Fruit fly (Drosophila melanogaster) whole organism, embryonic: ENCODE data around the gene E23.
A peak's percentile ranks its signal among the peaks of the same experiment; 100 is the strongest.

Experiments
- CG10274 ChIP-seq: fragments of 200-800 bp; sonication (Bioruptor generic); optimal IDR thresholded peaks from 3 replicates; lab custom pipeline; 2017; ENCODE audit warnings: missing biosample characterization, mild to moderate bottlenecking, missing genetic modification characterization
- CG10543 ChIP-seq: fragments of 200-800 bp; sonication (Bioruptor generic); optimal IDR thresholded peaks from 3 replicates; lab custom pipeline; 2017; ENCODE audit warnings: missing biosample characterization, mild to moderate bottlenecking, missing genetic modification characterization, moderate library complexity
- CG11085 ChIP-seq: fragments of 200-800 bp; sonication (Bioruptor generic); IDR thresholded peaks from 2 replicates; pipeline ENCODE4 v1.3.6; 2022; ENCODE audit warnings: missing biosample characterization, missing genetic modification characterization
- CG12219 ChIP-seq: fragments of 200-800 bp; sonication (Bioruptor generic); optimal IDR thresholded peaks from 3 replicates; lab custom pipeline; 2018; ENCODE audit warnings: missing biosample characterization, mild to moderate bottlenecking, missing genetic modification characterization
- CG12299 ChIP-seq: fragments of 200-800 bp; sonication (Bioruptor generic); optimal IDR thresholded peaks from 2 replicates; lab custom pipeline; 2018; ENCODE audit warnings: missing biosample characterization, mild to moderate bottlenecking, missing genetic modification characterization
- CG12659 ChIP-seq: fragments of 200-800 bp; sonication (Bioruptor generic); optimal IDR thresholded peaks from 3 replicates; lab custom pipeline; 2017; ENCODE audit warnings: mild to moderate bottlenecking, missing biosample characterization, missing genetic modification reagents, missing genetic modification characterization
- CG13287 ChIP-seq: fragments of 200-800 bp; sonication (Bioruptor generic); IDR thresholded peaks from 2 replicates; pipeline ENCODE4 v1.3.6; 2022; ENCODE audit warnings: missing biosample characterization, missing genetic modification characterization; ENCODE audit not compliant: partially characterized antibody
- CG13296 ChIP-seq: fragments of 200-800 bp; sonication (Bioruptor generic); optimal IDR thresholded peaks from 3 replicates; lab custom pipeline; 2018; ENCODE audit warnings: missing biosample characterization, mild to moderate bottlenecking, missing genetic modification characterization
- CG15073 ChIP-seq: fragments of 200-800 bp; sonication (Bioruptor generic); optimal IDR thresholded peaks from 2 replicates; lab custom pipeline; 2016; ENCODE audit warnings: missing biosample characterization, missing genetic modification characterization
- CG15514 ChIP-seq: fragments of 200-800 bp; sonication (Bioruptor generic); optimal IDR thresholded peaks from 3 replicates; lab custom pipeline; 2017; ENCODE audit warnings: missing biosample characterization, missing genetic modification characterization, mild to moderate bottlenecking, moderate library complexity, missing genetic modification reagents
- CG1603 ChIP-seq: fragments of 200-800 bp; sonication (Bioruptor generic); optimal IDR thresholded peaks from 2 replicates; lab custom pipeline; 2019; ENCODE audit warnings: missing biosample characterization, mild to moderate bottlenecking, missing genetic modification characterization, moderate library complexity
- CG17568 ChIP-seq: fragments of 200-800 bp; sonication (Bioruptor generic); optimal IDR thresholded peaks from 2 replicates; lab custom pipeline; 2018; ENCODE audit warnings: missing biosample characterization, mild to moderate bottlenecking, missing genetic modification characterization, moderate library complexity
- CG1792 ChIP-seq: fragments of 200-800 bp; sonication (Bioruptor generic); optimal IDR thresholded peaks from 2 replicates; lab custom pipeline; 2016; ENCODE audit warnings: missing biosample characterization, missing genetic modification characterization
- CG18262 ChIP-seq: fragments of 200-800 bp; optimal IDR thresholded peaks from 3 replicates; lab custom pipeline; 2019; ENCODE audit warnings: missing biosample characterization, mild to moderate bottlenecking, missing genetic modification characterization, moderate library complexity
- CG30403 ChIP-seq: fragments of 200-800 bp; sonication (Bioruptor generic); optimal IDR thresholded peaks from 3 replicates; lab custom pipeline; 2016; ENCODE audit warnings: missing biosample characterization, missing genetic modification characterization
- CG31365 ChIP-seq: fragments of 200-800 bp; sonication (Bioruptor generic); optimal IDR thresholded peaks from 2 replicates; lab custom pipeline; 2018; ENCODE audit warnings: missing biosample characterization, mild to moderate bottlenecking, missing genetic modification characterization
- CG9215 ChIP-seq: fragments of 200-800 bp; sonication (Bioruptor generic); IDR thresholded peaks from 2 replicates; pipeline ENCODE4 v1.3.6; 2022; ENCODE audit warnings: missing biosample characterization, missing genetic modification characterization
- CG9727 ChIP-seq: fragments of 200-800 bp; sonication (Bioruptor generic); optimal IDR thresholded peaks from 3 replicates; lab custom pipeline; 2017; ENCODE audit warnings: missing biosample characterization, mild to moderate bottlenecking, missing genetic modification characterization
- Dek ChIP-seq: fragments of 200-800 bp; sonication (Bioruptor generic); optimal IDR thresholded peaks from 3 replicates; lab custom pipeline; 2019; ENCODE audit warnings: missing biosample characterization, mild to moderate bottlenecking, missing genetic modification characterization, moderate library complexity
- Dref ChIP-seq: fragments of 200-800 bp; sonication (Bioruptor generic); IDR thresholded peaks from 2 replicates; pipeline ENCODE4 v1.3.6; 2022; ENCODE audit warnings: missing biosample characterization, missing genetic modification characterization
- Drgx ChIP-seq: fragments of 200-800 bp; sonication (Bioruptor generic); IDR thresholded peaks from 2 replicates; pipeline ENCODE4 v1.3.6; 2022; ENCODE audit warnings: missing biosample characterization, missing genetic modification characterization
- E2f1 ChIP-seq: fragments of 200-800 bp; sonication (Bioruptor generic); IDR thresholded peaks from 2 replicates; pipeline ENCODE4 v1.3.6; 2022; ENCODE audit warnings: missing biosample characterization, missing genetic modification characterization
- Elba2 ChIP-seq: fragments of 200-800 bp; sonication (Bioruptor generic); optimal IDR thresholded peaks from 3 replicates; lab custom pipeline; 2016; ENCODE audit warnings: missing biosample characterization, missing genetic modification characterization
- Fer1 ChIP-seq: fragments of 200-800 bp; sonication (Bioruptor generic); optimal IDR thresholded peaks from 2 replicates; lab custom pipeline; 2017; ENCODE audit warnings: missing biosample characterization, mild to moderate bottlenecking, missing genetic modification characterization
- Hr78 ChIP-seq, 2 experiments: fragments of 200-800 bp in 1 of 2; fragments of >200 bp in 1 of 2; sonication (Bioruptor generic) in 1 of 2; optimal IDR thresholded peaks; 2 replicates each; lab custom pipeline; 2017 to 2019; ENCODE audit warnings: missing biosample characterization in 2 of 2, missing genetic modification characterization in 2 of 2, mild to moderate bottlenecking in 1 of 2, moderate library complexity in 1 of 2
- Lim3 ChIP-seq: fragments of 200-800 bp; sonication (Bioruptor generic); IDR thresholded peaks from 2 replicates; pipeline ENCODE4 v1.3.6; 2022; ENCODE audit warnings: missing biosample characterization, missing genetic modification characterization
- Meics ChIP-seq: fragments of 200-800 bp; sonication (Bioruptor generic); optimal IDR thresholded peaks from 2 replicates; lab custom pipeline; 2017; ENCODE audit warnings: missing biosample characterization, mild to moderate bottlenecking, missing genetic modification characterization
- Neu2 ChIP-seq: fragments of 200-800 bp; sonication (Bioruptor generic); optimal IDR thresholded peaks from 3 replicates; lab custom pipeline; 2016; ENCODE audit warnings: missing biosample characterization, missing genetic modification characterization, borderline replicate concordance
- Nf-YC ChIP-seq: fragments of 200-800 bp; optimal IDR thresholded peaks from 3 replicates; lab custom pipeline; 2019; ENCODE audit warnings: missing biosample characterization, mild to moderate bottlenecking, missing genetic modification characterization, moderate library complexity
- Side ChIP-seq: fragments of 200-800 bp; sonication (Bioruptor generic); optimal IDR thresholded peaks from 2 replicates; lab custom pipeline; 2016; ENCODE audit warnings: missing biosample characterization, missing genetic modification characterization
- Sry-δ ChIP-seq: fragments of 200-800 bp; sonication (Bioruptor generic); optimal IDR thresholded peaks from 2 replicates; lab custom pipeline; 2016; ENCODE audit warnings: missing biosample characterization, missing genetic modification characterization
- ab ChIP-seq: fragments of 200-800 bp; sonication (Bioruptor generic); optimal IDR thresholded peaks from 2 replicates; lab custom pipeline; 2016; ENCODE audit warnings: missing biosample characterization, missing genetic modification characterization
- amos ChIP-seq: fragments of 200-800 bp; sonication (Bioruptor generic); IDR thresholded peaks from 2 replicates; pipeline ENCODE4 v1.3.6; 2022; ENCODE audit warnings: missing biosample characterization, missing genetic modification characterization; ENCODE audit not compliant: partially characterized antibody
- bbx ChIP-seq: fragments of 200-800 bp; sonication (Bioruptor generic); IDR thresholded peaks from 2 replicates; pipeline ENCODE4 v1.3.6; 2022; ENCODE audit warnings: missing biosample characterization, missing genetic modification characterization; ENCODE audit not compliant: partially characterized antibody
- bcd ChIP-seq: fragments of 200-800 bp; sonication (Bioruptor generic); optimal IDR thresholded peaks from 2 replicates; lab custom pipeline; 2017; ENCODE audit warnings: missing biosample characterization, mild to moderate bottlenecking, missing genetic modification characterization
- cas ChIP-seq: fragments of 200-800 bp; sonication (Bioruptor generic); IDR thresholded peaks from 2 replicates; pipeline ENCODE4 v1.3.6; 2022; ENCODE audit warnings: missing biosample characterization, missing genetic modification characterization
- crp ChIP-seq, 2 experiments: fragments of 200-800 bp; sonication (Bioruptor generic); optimal IDR thresholded peaks; 2 replicates in 1 of 2; 3 replicates in 1 of 2; lab custom pipeline; 2017; ENCODE audit warnings: missing biosample characterization in 2 of 2, missing genetic modification characterization in 2 of 2, mild to moderate bottlenecking in 1 of 2, moderate library complexity in 1 of 2
- her ChIP-seq: fragments of 200-800 bp; sonication (Bioruptor generic); optimal IDR thresholded peaks from 2 replicates; lab custom pipeline; 2016; ENCODE audit warnings: missing biosample characterization, missing genetic modification characterization
- lmd ChIP-seq: fragments of 200-800 bp; sonication (Bioruptor generic); IDR thresholded peaks from 2 replicates; pipeline ENCODE4 v1.3.6; 2022; ENCODE audit warnings: missing biosample characterization, missing genetic modification characterization
- nom ChIP-seq: fragments of 200-800 bp; sonication (Bioruptor generic); optimal IDR thresholded peaks from 2 replicates; lab custom pipeline; 2017; ENCODE audit warnings: missing biosample characterization, missing genetic modification characterization, mild to moderate bottlenecking, moderate library complexity, missing genetic modification reagents
- onecut ChIP-seq: fragments of 200-800 bp; sonication (Bioruptor generic); IDR thresholded peaks from 2 replicates; pipeline ENCODE4 v1.3.6; 2022; ENCODE audit warnings: missing biosample characterization, missing genetic modification characterization
- pros ChIP-seq: fragments of 200-800 bp; sonication (Bioruptor generic); optimal IDR thresholded peaks from 3 replicates; lab custom pipeline; 2019; ENCODE audit warnings: missing biosample characterization, mild to moderate bottlenecking, missing genetic modification characterization, moderate library complexity
- ranshi ChIP-seq: fragments of 200-800 bp; sonication (Bioruptor generic); IDR thresholded peaks from 2 replicates; pipeline ENCODE4 v1.3.6; 2022; ENCODE audit warnings: missing biosample characterization, missing genetic modification characterization
- repo ChIP-seq: fragments of 200-800 bp; sonication (Bioruptor generic); optimal IDR thresholded peaks from 2 replicates; lab custom pipeline; 2016; ENCODE audit warnings: missing biosample characterization, missing genetic modification characterization
- sna ChIP-seq: fragments of 200-800 bp; sonication (Bioruptor generic); IDR thresholded peaks from 2 replicates; pipeline ENCODE4 v1.3.6; 2022; ENCODE audit warnings: missing biosample characterization, missing genetic modification characterization; ENCODE audit not compliant: partially characterized antibody
- sr ChIP-seq: fragments of 200-800 bp; sonication (Bioruptor generic); IDR thresholded peaks from 3 replicates; pipeline ENCODE4 v1.3.6; 2022; ENCODE audit warnings: missing biosample characterization, missing genetic modification characterization
- zen2 ChIP-seq: fragments of 200-800 bp; sonication (Bioruptor generic); IDR thresholded peaks from 3 replicates; pipeline ENCODE4 v1.3.6; 2022; ENCODE audit warnings: missing biosample characterization, missing genetic modification characterization; ENCODE audit not compliant: partially characterized antibody

E23 gene

DNA sequence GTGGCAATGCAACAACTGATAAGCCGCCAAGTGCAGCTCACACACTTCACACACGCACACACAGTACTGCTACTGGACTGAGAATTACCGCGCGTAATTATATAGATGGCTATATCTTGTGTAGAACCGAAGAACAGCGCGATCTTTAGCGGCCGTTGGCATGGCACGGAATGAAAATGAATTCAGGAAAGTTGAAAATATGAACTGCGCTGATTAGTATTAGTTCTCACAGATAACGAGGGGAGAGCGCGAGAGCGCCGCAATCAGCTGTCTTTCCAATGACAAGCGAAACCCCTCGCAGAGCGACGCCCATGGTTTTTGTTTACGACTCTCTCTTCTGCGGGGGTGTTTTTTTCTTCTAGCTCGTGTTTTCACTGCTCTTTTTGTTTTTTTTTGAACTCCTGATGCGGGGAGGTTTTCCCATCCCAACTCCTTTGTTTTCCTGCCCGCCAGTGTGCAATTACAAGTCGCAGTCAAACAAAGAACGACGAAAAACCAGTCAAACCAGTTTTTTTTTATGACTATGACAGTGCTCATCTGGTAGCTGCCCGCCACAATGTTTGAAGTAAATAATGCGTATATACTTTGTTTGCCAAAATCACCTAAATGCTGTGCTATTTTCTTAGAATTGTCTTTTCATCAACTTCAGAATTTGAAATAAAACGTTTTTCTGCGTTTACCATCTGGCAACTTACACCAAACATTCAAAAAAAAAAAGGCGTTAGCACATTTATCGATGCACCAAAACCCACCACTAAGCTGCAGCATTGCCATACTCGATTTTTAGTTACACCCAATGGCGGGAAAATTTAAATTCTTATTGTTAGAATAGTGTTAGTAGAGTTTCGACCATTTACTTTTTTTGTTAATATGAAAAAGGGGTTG is 51.4 kb downstream of the E23 start, which contains the start of gene CG9663 (continued):
- TF ChIP-seq CG18262 (tag; lab: Kevin White, UChicago) (peak; percentile 10), Sry-δ (GFP tag; lab: Kevin White, UChicago) (peak; percentile 91), cas (GFP tag; lab: Robert Waterston, UW) (no peak), CG9727 (GFP tag; lab: Kevin White, UChicago) (peak; percentile 6), CG15514 (peak; percentile 35), zen2 (GFP tag; lab: Robert Waterston, UW) (no peak; the same call in 2 of the 3 replicates), CG1792 (GFP tag; lab: Kevin White, UChicago) (no peak), crp (GFP tag; optimal IDR thresholded peaks at IDR 0.05; lab: Kevin White, UChicago) (peak; percentile 14 to 82), CG10543 (GFP tag; lab: Kevin White, UChicago) (peak; percentile 73), her (peak; percentile 25), E2f1 (peak; percentile 33; the same call in 1 of the 2 replicates), CG31365 (no peak), Hr78 (GFP tag; optimal IDR thresholded peaks at IDR 0.05; lab: Kevin White, UChicago) (peak in 1 of 2 experiments; percentile 81), Neu2 (GFP tag; lab: Kevin White, UChicago) (no peak), CG9215 (GFP tag; lab: Robert Waterston, UW) (peak; percentile 99), CG12219 (GFP tag; lab: Kevin White, UChicago) (peak; percentile 14), CG11085 (GFP tag; lab: Robert Waterston, UW) (no peak), CG30403 (GFP tag; lab: Kevin White, UChicago) (no peak), CG13296 (GFP tag; lab: Kevin White, UChicago) (peak; percentile 43), CG1603 (peak; percentile 57), onecut (GFP tag; lab: Robert Waterston, UW) (peak; percentile 48), nom (GFP tag; lab: Kevin White, UChicago) (peak; percentile 94), Lim3 (GFP tag; lab: Robert Waterston, UW) (no peak), lmd (GFP tag; lab: Robert Waterston, UW) (peak; percentile 31; the same call in 1 of the 2 replicates), repo (GFP tag; lab: Kevin White, UChicago) (no peak), sr (GFP tag; lab: Robert Waterston, UW) (peak; percentile 92), Side (peak; percentile 13), CG13287 (GFP tag; lab: Robert Waterston, UW) (no peak; the same call in 1 of the 2 replicates), CG12659 (GFP tag; lab: Kevin White, UChicago) (peak; percentile 21), pros (GFP tag; lab: Kevin White, UChicago) (peak; percentile 94), Nf-YC (tag; lab: Kevin White, UChicago) (no peak), Dref (GFP tag; lab: Robert Waterston, UW) (peak; percentile 82), bcd (GFP tag; lab: Kevin White, UChicago) (no peak), Drgx (GFP tag; lab: Robert Waterston, UW) (peak; percentile 61), ranshi (GFP tag; lab: Robert Waterston, UW) (no peak; the same call in 1 of the 2 replicates), CG12299 (no peak), Elba2 (GFP tag; lab: Kevin White, UChicago) (peak; percentile 66), Dek (tag; lab: Kevin White, UChicago) (no peak), bbx (GFP tag; lab: Robert Waterston, UW) (no peak), CG17568 (GFP tag; lab: Kevin White, UChicago) (no peak), CG15073 (peak; percentile 25), sna (GFP tag; lab: Robert Waterston, UW) (peak; percentile 52; the same call in 1 of the 2 replicates), Fer1 (peak; percentile 60), CG10274 (no peak), Meics (peak; percentile 17), ab (peak; percentile 25), amos (GFP tag; lab: Robert Waterston, UW) (peak; percentile 46; the same call in 1 of the 2 replicates)
